Fruit fly (Drosophila melanogaster) whole organism, prepupa: Measurements from ENCODE around the gene awd.

Experiments
- CG6854 ChIP-seq: fragments of 200-800 bp; sonication (Bioruptor generic); optimal IDR thresholded peaks from 2 replicates; lab custom pipeline; 2017; ENCODE audit warnings: missing biosample characterization, mild to moderate bottlenecking, missing genetic modification characterization
- Ets96B ChIP-seq: fragments of 200-800 bp; optimal IDR thresholded peaks from 2 replicates; lab custom pipeline; 2019; ENCODE audit warnings: missing biosample characterization, mild to moderate bottlenecking, missing genetic modification characterization, moderate library complexity
- salr ChIP-seq, 2 experiments: fragments of 200-800 bp; sonication (Bioruptor generic); optimal IDR thresholded peaks; 3 replicates each; lab custom pipeline; 2016 to 2018; ENCODE audit warnings: missing biosample characterization in 2 of 2, missing genetic modification characterization in 2 of 2, mild to moderate bottlenecking in 1 of 2

DNA sequence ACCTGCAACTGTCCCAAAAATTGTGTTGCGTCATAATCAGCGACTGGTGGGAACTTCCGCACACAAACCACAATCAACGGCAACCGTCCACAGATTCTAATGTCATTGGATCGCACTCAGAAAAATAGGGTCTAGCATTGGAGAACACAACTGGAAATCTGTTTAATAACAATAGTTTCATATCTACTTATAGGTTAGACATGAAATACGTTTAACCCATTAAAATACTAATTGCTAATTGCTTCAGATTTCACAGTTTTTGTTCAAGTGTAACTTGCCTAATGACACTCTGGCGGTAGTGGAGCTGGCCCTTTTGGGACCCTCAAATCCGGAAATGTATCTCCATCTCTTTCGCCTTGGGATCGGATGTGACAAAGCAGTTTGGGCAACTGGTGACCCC lies 49.2 kb downstream of the awd start:
- no peak for TF ChIP-seq CG6854 (GFP tag; lab: Kevin White, UChicago)
- no peak for TF ChIP-seq salr (GFP tag; optimal IDR thresholded peaks at IDR 0.05; lab: Kevin White, UChicago)
- TF ChIP-seq Ets96B = no peak
